Fruit fly (Drosophila melanogaster): ENCODE data around the gene ab.

- TF ChIP-seq h (GFP tag; optimal IDR thresholded peaks at IDR 0.05) (peak; percentile 37), brk (GFP tag; optimal IDR thresholded peaks at IDR 0.05) (no peak), Hnf4 (GFP tag; optimal IDR thresholded peaks at IDR 0.05) (no peak)
These were observed 6.9 kb upstream of the ab start, which contains the start of gene Ca-beta for dm6 chr2L:11203494-11204010.
